Worm (Caenorhabditis elegans) whole organism, L3 larva: Measurements from ENCODE around the gene F21H7.12.

Experiments used
- ZK546.5 ChIP-seq: sonication (generic microtip); optimal IDR thresholded peaks from 2 replicates; lab custom pipeline; 2017; ENCODE audit warnings: missing biosample characterization, missing genetic modification characterization
- eor-1 ChIP-seq, 2 experiments: fragments of 150-350 bp; optimal IDR thresholded peaks; 2 replicates each; lab custom pipeline; 2014 to 2018; ENCODE audit warnings: missing biosample characterization in 2 of 2, missing genetic modification characterization in 2 of 2
- jun-1 ChIP-seq: fragments of 150-350 bp; optimal IDR thresholded peaks from 2 replicates; lab custom pipeline; 2014; ENCODE audit warnings: missing biosample characterization, missing genetic modification reagents, missing genetic modification characterization
- nhr-28 ChIP-seq: fragments of 150-350 bp; optimal IDR thresholded peaks from 2 replicates; lab custom pipeline; 2014; ENCODE audit warnings: missing biosample characterization, missing genetic modification characterization
- skn-1 ChIP-seq: fragments of 150-350 bp; optimal IDR thresholded peaks from 2 replicates; lab custom pipeline; 2014; ENCODE audit warnings: missing biosample characterization, missing genetic modification characterization

DNA sequence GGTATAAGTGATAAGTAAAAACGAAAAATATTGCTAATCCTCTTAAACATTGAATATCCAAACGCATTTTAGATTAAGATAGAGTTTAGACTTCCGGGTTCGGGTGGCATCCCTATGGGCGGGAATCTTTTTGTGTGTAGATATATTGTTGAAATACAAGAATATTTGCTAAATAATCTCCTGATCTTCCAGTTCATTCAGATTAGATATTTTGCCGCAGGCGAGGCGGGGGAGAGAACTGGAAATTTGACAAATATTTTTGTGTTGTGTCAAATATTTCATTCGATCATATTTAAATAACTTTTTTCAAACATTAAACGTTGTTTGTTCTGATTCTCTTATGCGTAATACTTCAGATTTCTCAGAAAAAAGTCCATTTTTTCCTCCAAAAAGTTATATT lies 20.1 kb upstream of the F21H7.12 start, which contains the start of gene oac-15:
- no peak for TF ChIP-seq nhr-28 (tag; lab: Kevin White, UChicago)
- TF ChIP-seq skn-1 (tag; lab: Kevin White, UChicago) = no peak
- no peak for TF ChIP-seq ZK546.5
- no peak for TF ChIP-seq eor-1 (tag; optimal IDR thresholded peaks at IDR 0.05; lab: Kevin White, UChicago)
- TF ChIP-seq jun-1 (tag; lab: Kevin White, UChicago) = no peak
